Worm (Caenorhabditis elegans) whole organism, L3 larva: ENCODE measurements around the gene lido-1.

ENCODE experiments used
- R02D3.7 ChIP-seq: fragments of 150-350 bp; optimal IDR thresholded peaks from 2 replicates; lab custom pipeline; 2014; ENCODE audit warnings: missing biosample characterization, missing genetic modification characterization
- aly-2 ChIP-seq: fragments of 150-350 bp; optimal IDR thresholded peaks from 2 replicates; lab custom pipeline; 2014; ENCODE audit warnings: missing biosample characterization, missing genetic modification characterization
- ama-1 ChIP-seq: fragments of 150-350 bp; optimal IDR thresholded peaks from 2 replicates; lab custom pipeline; 2018
- ceh-16 ChIP-seq: sonication (generic microtip); optimal IDR thresholded peaks from 2 replicates; lab custom pipeline; 2017; ENCODE audit warnings: missing biosample characterization, missing genetic modification characterization
- ceh-28 ChIP-seq: fragments of 150-350 bp; optimal IDR thresholded peaks from 2 replicates; lab custom pipeline; 2014; ENCODE audit warnings: missing biosample characterization, missing genetic modification reagents, missing genetic modification characterization
- ceh-82 ChIP-seq: fragments of 150-350 bp; optimal IDR thresholded peaks from 2 replicates; lab custom pipeline; 2014; ENCODE audit warnings: missing biosample characterization, missing genetic modification characterization
- daf-12 ChIP-seq: fragments of 150-350 bp; optimal IDR thresholded peaks from 2 replicates; lab custom pipeline; 2014; ENCODE audit warnings: missing biosample characterization, missing genetic modification reagents, missing genetic modification characterization
- elt-1 ChIP-seq: fragments of 150-350 bp; optimal IDR thresholded peaks from 2 replicates; lab custom pipeline; 2014; ENCODE audit warnings: missing biosample characterization, missing genetic modification characterization
- elt-2 ChIP-seq: sonication (generic microtip); optimal IDR thresholded peaks from 2 replicates; lab custom pipeline; 2016; ENCODE audit warnings: missing genetic modification reagents, mild to moderate bottlenecking, missing genetic modification characterization, missing compliant biosample characterization
- elt-3 ChIP-seq, 3 experiments: fragments of 150-350 bp in 1 of 3; sonication (generic microtip) in 2 of 3; optimal IDR thresholded peaks; 2 replicates in 2 of 3; 4 replicates in 1 of 3; lab custom pipeline; 2014 to 2017; ENCODE audit warnings: missing biosample characterization in 3 of 3, missing genetic modification characterization in 3 of 3
- eor-1 ChIP-seq, 2 experiments: fragments of 150-350 bp; optimal IDR thresholded peaks; 2 replicates each; lab custom pipeline; 2014 to 2018; ENCODE audit warnings: missing biosample characterization in 2 of 2, missing genetic modification characterization in 2 of 2
- fkh-10 ChIP-seq: sonication (generic microtip); optimal IDR thresholded peaks from 2 replicates; lab custom pipeline; 2017; ENCODE audit warnings: missing biosample characterization, missing genetic modification reagents, missing genetic modification characterization
- fos-1 ChIP-seq: fragments of 150-350 bp; optimal IDR thresholded peaks from 2 replicates; lab custom pipeline; 2014; ENCODE audit warnings: missing biosample characterization, missing genetic modification characterization
- jun-1 ChIP-seq: fragments of 150-350 bp; optimal IDR thresholded peaks from 2 replicates; lab custom pipeline; 2014; ENCODE audit warnings: missing biosample characterization, missing genetic modification reagents, missing genetic modification characterization
- lin-39 ChIP-seq: fragments of 150-350 bp; optimal IDR thresholded peaks from 2 replicates; lab custom pipeline; 2018; ENCODE audit warnings: missing biosample characterization, missing genetic modification reagents, missing genetic modification characterization
- lsy-12 ChIP-seq: sonication (generic microtip); optimal IDR thresholded peaks from 2 replicates; lab custom pipeline; 2016; ENCODE audit warnings: mild to moderate bottlenecking, missing genetic modification characterization, missing compliant biosample characterization
- mdl-1 ChIP-seq: fragments of 150-350 bp; optimal IDR thresholded peaks from 2 replicates; lab custom pipeline; 2014; ENCODE audit warnings: missing biosample characterization, missing genetic modification characterization
- nfya-1 ChIP-seq: sonication (generic microtip); optimal IDR thresholded peaks from 2 replicates; lab custom pipeline; 2017; ENCODE audit warnings: missing genetic modification characterization, mild to moderate bottlenecking, missing compliant biosample characterization, antibody characterized with exemption, moderate library complexity; ENCODE audit not compliant: insufficient read depth
- nhr-11 ChIP-seq: fragments of 150-350 bp; optimal IDR thresholded peaks from 2 replicates; lab custom pipeline; 2014; ENCODE audit warnings: missing biosample characterization, missing genetic modification characterization
- nhr-12 ChIP-seq: fragments of 150-350 bp; optimal IDR thresholded peaks from 2 replicates; lab custom pipeline; 2014; ENCODE audit warnings: missing biosample characterization, missing genetic modification characterization
- nhr-23 ChIP-seq: fragments of 150-350 bp; optimal IDR thresholded peaks from 2 replicates; lab custom pipeline; 2014; ENCODE audit warnings: missing biosample characterization, missing genetic modification reagents, missing genetic modification characterization
- nhr-237 ChIP-seq: fragments of 150-350 bp; optimal IDR thresholded peaks from 2 replicates; lab custom pipeline; 2014; ENCODE audit warnings: missing biosample characterization, missing genetic modification characterization
- nhr-25 ChIP-seq: sonication (generic microtip); optimal IDR thresholded peaks from 2 replicates; lab custom pipeline; 2017; ENCODE audit warnings: missing biosample characterization, missing genetic modification characterization
- nhr-28 ChIP-seq: fragments of 150-350 bp; optimal IDR thresholded peaks from 2 replicates; lab custom pipeline; 2014; ENCODE audit warnings: missing biosample characterization, missing genetic modification characterization
- nhr-43 ChIP-seq: sonication (generic microtip); optimal IDR thresholded peaks from 2 replicates; lab custom pipeline; 2016; ENCODE audit warnings: mild to moderate bottlenecking, missing genetic modification characterization, missing compliant biosample characterization; ENCODE audit not compliant: poor library complexity, severe bottlenecking
- nhr-67 ChIP-seq: fragments of 150-350 bp; optimal IDR thresholded peaks from 2 replicates; lab custom pipeline; 2014; ENCODE audit warnings: missing biosample characterization, missing genetic modification characterization
- pha-4 ChIP-seq: fragments of 150-350 bp; optimal IDR thresholded peaks from 2 replicates; lab custom pipeline; 2014; ENCODE audit warnings: missing biosample characterization, missing genetic modification reagents, missing genetic modification characterization
- pqm-1 ChIP-seq: fragments of 150-350 bp; optimal IDR thresholded peaks from 2 replicates; lab custom pipeline; 2017; ENCODE audit warnings: missing biosample characterization, missing genetic modification characterization, inconsistent platforms
- snpc-4 ChIP-seq: fragments of 150-350 bp; optimal IDR thresholded peaks from 2 replicates; lab custom pipeline; 2014; ENCODE audit warnings: missing biosample characterization, missing genetic modification characterization
- unc-62 ChIP-seq: fragments of 150-350 bp; sonication (generic microtip); optimal IDR thresholded peaks from 4 replicates; lab custom pipeline; 2014; ENCODE audit warnings: missing biosample characterization, missing genetic modification reagents, missing genetic modification characterization
- zag-1 ChIP-seq: fragments of 150-350 bp; optimal IDR thresholded peaks from 2 replicates; lab custom pipeline; 2014; ENCODE audit warnings: missing biosample characterization, missing genetic modification characterization

Gene lido-1

ce11 chrX:17080635-17081376 is 15.6 kb downstream of the lido-1 start, which contains the start of the genes irld-23 and C08A9.10:
TSS of gene irld-23 (minus strand) at chrX:17080685.
TSS of gene C08A9.10 (plus strand) at chrX:17081179.
- TF ChIP-seq nhr-237 (tag; lab: Kevin White, UChicago) (no peak), elt-2 (tag; lab: Kevin White, UChicago) (no peak), snpc-4 (no peak), pqm-1 (no peak), ceh-28 (no peak), R02D3.7 (no peak), jun-1 (tag; lab: Kevin White, UChicago) (no peak), elt-1 (tag; lab: Kevin White, UChicago) (no peak), mdl-1 (no peak), nhr-12 (tag; lab: Kevin White, UChicago) (no peak), fkh-10 (GFP tag; lab: Kevin White, UChicago) (no peak)

DNA sequence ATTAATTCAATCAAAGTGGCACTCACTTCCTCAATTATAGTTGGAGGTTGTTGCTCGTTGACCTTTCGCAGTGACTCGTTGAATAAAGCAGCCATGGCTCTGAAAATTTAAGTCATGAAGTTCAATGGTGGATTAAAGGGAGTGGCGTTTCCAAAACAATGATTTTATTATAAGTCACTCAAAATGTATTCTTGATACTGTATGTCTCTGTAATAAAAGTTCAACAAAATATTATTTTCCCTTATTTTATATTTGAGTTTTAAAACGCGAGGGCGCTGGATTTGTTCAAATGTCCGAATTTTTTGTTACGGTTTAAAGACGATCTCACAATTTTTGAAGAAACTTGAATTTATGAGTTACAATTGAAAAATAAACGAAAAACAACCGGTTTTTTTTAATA is 24.3 kb downstream of the lido-1 start, which contains the start of gene C30G4.4:
Gene C30G4.4, minus strand, starts transcription at position 101 of the 400 bp plus-strand sequence.
- TF ChIP-seq unc-62 (GFP tag; lab: Kevin White, UChicago) (no peak), eor-1 (tag; optimal IDR thresholded peaks at IDR 0.05; lab: Kevin White, UChicago) (no peak), pqm-1 (no peak), ceh-16 (tag; lab: Kevin White, UChicago) (no peak), snpc-4 (no peak), nhr-11 (tag; lab: Kevin White, UChicago) (no peak), zag-1 (no peak), elt-2 (tag; lab: Kevin White, UChicago) (no peak), aly-2 (no peak), lin-39 (tag; lab: Kevin White, UChicago) (no peak)
- TF ChIP-seq, all 47 proteins: peak for 0

ce11 chrX:17070495-17070894 is 25.9 kb downstream of the lido-1 start:
- TF ChIP-seq fos-1 (tag; lab: Kevin White, UChicago) = no peak
- TF ChIP-seq nhr-23 = peak; percentile 34
- TF ChIP-seq ceh-28 = no peak

ce11 chrX:17066937-17067336 is 29.4 kb downstream of the lido-1 start:
- TF ChIP-seq nhr-28 (no peak), elt-2 (tag; lab: Kevin White, UChicago) (peak; percentile 85), pqm-1 (peak; percentile 48), pha-4 (peak; percentile 23), nhr-12 (tag; lab: Kevin White, UChicago) (no peak)

DNA sequence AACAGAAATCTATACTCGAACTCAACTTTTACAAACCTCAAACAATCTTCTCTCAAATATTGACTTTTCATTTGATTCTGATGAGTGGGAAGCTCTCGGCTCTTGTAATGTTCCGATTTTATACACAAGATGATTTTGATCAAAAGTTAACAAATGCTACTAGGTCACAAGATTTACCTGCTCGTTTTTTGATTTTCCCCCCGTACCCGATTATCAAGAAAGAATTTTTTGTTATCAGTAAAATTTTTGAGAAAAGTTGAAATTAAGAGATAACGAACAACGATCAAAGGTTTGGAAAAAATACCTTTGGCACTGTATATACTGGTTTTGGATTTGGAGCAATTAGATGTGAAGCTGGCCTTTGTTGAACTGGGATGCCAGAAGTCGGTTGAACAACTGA is 31.5 kb downstream of the lido-1 start:
- TF ChIP-seq pqm-1 = peak; percentile 66
- no peak for TF ChIP-seq ceh-82 (tag; lab: Kevin White, UChicago)
- TF ChIP-seq elt-2 (tag; lab: Kevin White, UChicago) = peak; percentile 82
- no peak for TF ChIP-seq ceh-28
- peak; percentile 15 for TF ChIP-seq ama-1 (lab: Kevin White, UChicago)
- TF ChIP-seq pha-4 = peak; percentile 81

- TF ChIP-seq fos-1 (tag; lab: Kevin White, UChicago) (no peak), nfya-1 (tag; lab: Kevin White, UChicago) (peak; percentile 32), elt-2 (tag; lab: Kevin White, UChicago) (peak; percentile 82), pha-4 (peak; percentile 89), aly-2 (no peak), mdl-1 (peak; percentile 89), nhr-28 (no peak), nhr-25 (tag; lab: Kevin White, UChicago) (peak; percentile 22), elt-3 (tag; optimal IDR thresholded peaks at IDR 0.05; lab: Kevin White, UChicago) (no peak), pqm-1 (peak; percentile 93), nhr-43 (tag; lab: Kevin White, UChicago) (peak; percentile 60), jun-1 (tag; lab: Kevin White, UChicago) (peak; percentile 86), daf-12 (tag; lab: Kevin White, UChicago) (no peak), nhr-11 (tag; lab: Kevin White, UChicago) (no peak), nhr-23 (peak; percentile 48), lsy-12 (tag; lab: Kevin White, UChicago) (peak; percentile 39), nhr-67 (tag; lab: Kevin White, UChicago) (no peak), ama-1 (lab: Kevin White, UChicago) (peak; percentile 27), unc-62 (GFP tag; lab: Kevin White, UChicago) (no peak)
Observed at ce11 chrX:17063749-17064252, 32.6 kb downstream of the lido-1 start.
